3 worm cellular contexts compared by ENCODE assay signal in genomic region chrV:15168018-15168417, ce11.
A peak's percentile ranks its signal among the peaks of the same experiment; 100 is the strongest.
TF ChIP-seq lines count a peak whose summit lies in the region.

No protein-coding gene starts in this region.

TF ChIP-seq in whole organism, L1 larva, 84 proteins besides CTCF, POLR2A, EP300 and RAD21:
- TF ChIP-seq snu-23 (GFP tag; optimal IDR thresholded peaks at IDR 0.05; lab: Kevin White, UChicago) (peak; percentile 28), lin-35 (GFP tag; optimal IDR thresholded peaks at IDR 0.05; lab: Kevin White, UChicago) (peak in 1 of 2 experiments; percentile 24), nhr-20 (tag; optimal IDR thresholded peaks at IDR 0.05; lab: Kevin White, UChicago) (peak; percentile 81), nhr-85 (tag; lab: Kevin White, UChicago) (peak; percentile 65)

TF ChIP-seq in whole organism, L2 larva, 48 proteins besides CTCF, POLR2A, EP300 and RAD21:
- peak; percentile 13 for TF ChIP-seq nhr-129 (tag; optimal IDR thresholded peaks at IDR 0.05; lab: Kevin White, UChicago)

TF ChIP-seq in whole organism, L4 larva, 104 proteins besides CTCF, POLR2A, EP300 and RAD21:
- TF ChIP-seq hlh-30 (tag; optimal IDR thresholded peaks at IDR 0.05; lab: Kevin White, UChicago; ENCODE audit: insufficient read depth) (peak; percentile 43), nhr-28 (tag; optimal IDR thresholded peaks at IDR 0.05; lab: Kevin White, UChicago) (peak; percentile 74)
TF ChIP-seq in whole organism, L4 larva: peak in this region for 2; not testable (repeated sequence) for 102.
